Fruit fly (Drosophila melanogaster) whole organism, wandering third instar larva: ENCODE data around the gene Srrm234.
A peak's percentile ranks its signal among the peaks of the same experiment; 100 is the strongest.

Source experiments
- Abd-B ChIP-seq: fragments of >200 bp; optimal IDR thresholded peaks from 2 replicates; lab custom pipeline; 2017; ENCODE audit warnings: missing biosample characterization, missing genetic modification characterization
- CG32264 ChIP-seq: fragments of 200-800 bp; sonication (Bioruptor generic); optimal IDR thresholded peaks from 2 replicates; lab custom pipeline; 2016; ENCODE audit warnings: missing biosample characterization, missing genetic modification characterization
- CG9705 ChIP-seq: fragments of 200-800 bp; sonication (Bioruptor generic); optimal IDR thresholded peaks from 2 replicates; lab custom pipeline; 2018; ENCODE audit warnings: missing biosample characterization, mild to moderate bottlenecking, missing genetic modification characterization
- CrebA ChIP-seq: fragments of 200-800 bp; sonication (Bioruptor generic); optimal IDR thresholded peaks from 2 replicates; lab custom pipeline; 2016; ENCODE audit warnings: missing biosample characterization, mild to moderate bottlenecking, missing genetic modification characterization, borderline replicate concordance
- Dfd ChIP-seq: fragments of >200 bp; optimal IDR thresholded peaks from 2 replicates; lab custom pipeline; 2017; ENCODE audit warnings: missing biosample characterization, missing genetic modification characterization
- Dif ChIP-seq: fragments of 200-275, 200-300 bp; sonication (Bioruptor generic); optimal IDR thresholded peaks from 2 replicates; lab custom pipeline; 2018; ENCODE audit warnings: missing biosample characterization, missing genetic modification characterization; ENCODE audit not compliant: partially characterized antibody
- GATAd ChIP-seq: sonication (Bioruptor generic); optimal IDR thresholded peaks from 2 replicates; lab custom pipeline; 2016; ENCODE audit warnings: missing biosample characterization, missing genetic modification characterization
- HLH106 ChIP-seq: fragments of 200-800 bp; optimal IDR thresholded peaks from 3 replicates; lab custom pipeline; 2019; ENCODE audit warnings: missing biosample characterization, mild to moderate bottlenecking, missing genetic modification characterization, moderate library complexity
- Hnf4 ChIP-seq: fragments of 200-800 bp; sonication (Bioruptor generic); optimal IDR thresholded peaks from 2 replicates; lab custom pipeline; 2016; ENCODE audit warnings: missing biosample characterization, mild to moderate bottlenecking, missing genetic modification characterization
- Hr78 ChIP-seq: fragments of >200 bp; optimal IDR thresholded peaks from 2 replicates; lab custom pipeline; 2017; ENCODE audit warnings: missing biosample characterization, missing genetic modification characterization
- Hr83 ChIP-seq: fragments of 200-300 bp; sonication (Bioruptor generic); optimal IDR thresholded peaks from 2 replicates; lab custom pipeline; 2016; ENCODE audit warnings: missing biosample characterization, mild to moderate bottlenecking, missing genetic modification characterization, moderate library complexity; ENCODE audit not compliant: poor library complexity, severe bottlenecking
- Jra ChIP-seq: sonication (Bioruptor generic); optimal IDR thresholded peaks from 2 replicates; lab custom pipeline; 2016; ENCODE audit warnings: missing biosample characterization, missing genetic modification characterization
- Mio ChIP-seq: sonication (Bioruptor generic); optimal IDR thresholded peaks from 2 replicates; lab custom pipeline; 2016; ENCODE audit warnings: missing biosample characterization, missing genetic modification characterization
- Myc ChIP-seq: fragments of >200 bp; optimal IDR thresholded peaks from 2 replicates; lab custom pipeline; 2017
- N ChIP-seq: fragments of >200 bp; optimal IDR thresholded peaks from 2 replicates; lab custom pipeline; 2018; ENCODE audit warnings: missing biosample characterization, missing external identifiers, missing genetic modification characterization
- OdsH ChIP-seq: fragments of 200-800 bp; sonication (Bioruptor generic); optimal IDR thresholded peaks from 2 replicates; lab custom pipeline; 2016; ENCODE audit warnings: missing biosample characterization, mild to moderate bottlenecking, missing genetic modification characterization
- Rel ChIP-seq, 2 experiments: fragments of 200-800 bp; sonication (Bioruptor generic) in 1 of 2; optimal IDR thresholded peaks; 2 replicates in 1 of 2; 3 replicates in 1 of 2; lab custom pipeline; 2016 to 2019; ENCODE audit warnings: mild to moderate bottlenecking in 2 of 2, missing biosample characterization in 2 of 2, missing genetic modification characterization in 2 of 2, moderate library complexity in 1 of 2
- Sp1 ChIP-seq: fragments of 200-800 bp; sonication (Bioruptor generic); optimal IDR thresholded peaks from 3 replicates; lab custom pipeline; 2019; ENCODE audit warnings: missing biosample characterization, mild to moderate bottlenecking, missing genetic modification characterization, moderate library complexity
- Vsx2 ChIP-seq: fragments of 200-300, 225-300 bp; sonication (Bioruptor generic); optimal IDR thresholded peaks from 2 replicates; lab custom pipeline; 2018; ENCODE audit warnings: missing biosample characterization, missing genetic modification characterization; ENCODE audit not compliant: partially characterized antibody
- br ChIP-seq: fragments of 200-800 bp; sonication (Bioruptor generic); optimal IDR thresholded peaks from 2 replicates; lab custom pipeline; 2016; ENCODE audit warnings: missing biosample characterization, missing genetic modification characterization
- brk ChIP-seq: fragments of 200-800 bp; sonication (Bioruptor generic); optimal IDR thresholded peaks from 2 replicates; lab custom pipeline; 2016; ENCODE audit warnings: missing biosample characterization, mild to moderate bottlenecking, missing genetic modification characterization
- dl ChIP-seq, 2 experiments: fragments of 175-275, 200-275 bp in 1 of 2; fragments of 200-275 bp in 1 of 2; sonication (Bioruptor generic); optimal IDR thresholded peaks; lab custom pipeline; 2018; ENCODE audit warnings: mild to moderate bottlenecking in 2 of 2, missing biosample characterization in 2 of 2, missing genetic modification characterization in 2 of 2, moderate library complexity in 2 of 2; ENCODE audit not compliant: partially characterized antibody in 2 of 2, insufficient read depth in 1 of 2
- dmrt93B ChIP-seq: fragments of 200-800 bp; sonication (Bioruptor generic); optimal IDR thresholded peaks from 2 replicates; lab custom pipeline; 2018; ENCODE audit warnings: missing biosample characterization, mild to moderate bottlenecking, missing genetic modification characterization
- dsf ChIP-seq: sonication (Bioruptor generic); optimal IDR thresholded peaks from 2 replicates; lab custom pipeline; 2016; ENCODE audit warnings: missing biosample characterization, missing genetic modification characterization, borderline replicate concordance
- ey ChIP-seq: fragments of 200-800 bp; sonication (Bioruptor generic); optimal IDR thresholded peaks from 2 replicates; lab custom pipeline; 2016; ENCODE audit warnings: missing biosample characterization, missing genetic modification characterization
- foxo ChIP-seq, 2 experiments: fragments of 200-800 bp; sonication (Bioruptor generic); optimal IDR thresholded peaks; 2 replicates in 1 of 2; 3 replicates in 1 of 2; lab custom pipeline; 2016 to 2017; ENCODE audit warnings: missing biosample characterization in 2 of 2, missing genetic modification characterization in 2 of 2
- fru ChIP-seq: fragments of 200-800 bp; sonication (Bioruptor generic); optimal IDR thresholded peaks from 3 replicates; lab custom pipeline; 2016; ENCODE audit warnings: missing biosample characterization, mild to moderate bottlenecking, missing genetic modification characterization
- h ChIP-seq: fragments of 200-800 bp; sonication (Bioruptor generic); optimal IDR thresholded peaks from 3 replicates; lab custom pipeline; 2016; ENCODE audit warnings: missing biosample characterization, mild to moderate bottlenecking, missing genetic modification characterization
- jim ChIP-seq: fragments of 175-275, 200-325 bp; sonication (Bioruptor generic); optimal IDR thresholded peaks from 2 replicates; lab custom pipeline; 2016; ENCODE audit warnings: missing biosample characterization, mild to moderate bottlenecking, missing genetic modification characterization
- lola ChIP-seq: fragments of >200 bp; optimal IDR thresholded peaks from 2 replicates; lab custom pipeline; 2017; ENCODE audit warnings: missing biosample characterization, missing genetic modification characterization
- pan ChIP-seq: fragments of >200 bp; optimal IDR thresholded peaks from 2 replicates; lab custom pipeline; 2017
- psq ChIP-seq: fragments of 200-800 bp; sonication (Bioruptor generic); optimal IDR thresholded peaks from 3 replicates; lab custom pipeline; 2017; ENCODE audit warnings: missing biosample characterization, mild to moderate bottlenecking, missing genetic modification characterization, moderate library complexity
- rgr ChIP-seq: fragments of 200-800 bp; sonication (Bioruptor generic); optimal IDR thresholded peaks from 3 replicates; lab custom pipeline; 2016; ENCODE audit warnings: missing biosample characterization, mild to moderate bottlenecking, missing genetic modification characterization
- sage ChIP-seq: fragments of 200-800 bp; sonication (Bioruptor generic); optimal IDR thresholded peaks from 2 replicates; lab custom pipeline; 2016; ENCODE audit warnings: missing biosample characterization, mild to moderate bottlenecking, missing genetic modification characterization
- sv ChIP-seq: fragments of 200-800 bp; sonication (Bioruptor generic); optimal IDR thresholded peaks from 3 replicates; lab custom pipeline; 2016; ENCODE audit warnings: missing biosample characterization, missing genetic modification characterization
- tai ChIP-seq: sonication (Bioruptor generic); optimal IDR thresholded peaks from 2 replicates; lab custom pipeline; 2016; ENCODE audit warnings: missing biosample characterization, missing genetic modification characterization
- usp ChIP-seq: fragments of >200 bp; optimal IDR thresholded peaks from 2 replicates; lab custom pipeline; 2017; ENCODE audit warnings: missing biosample characterization, missing genetic modification characterization
- woc ChIP-seq: sonication (Bioruptor generic); optimal IDR thresholded peaks from 2 replicates; lab custom pipeline; 2016; ENCODE audit warnings: missing biosample characterization, mild to moderate bottlenecking, missing genetic modification characterization

Srrm234 gene

DNA sequence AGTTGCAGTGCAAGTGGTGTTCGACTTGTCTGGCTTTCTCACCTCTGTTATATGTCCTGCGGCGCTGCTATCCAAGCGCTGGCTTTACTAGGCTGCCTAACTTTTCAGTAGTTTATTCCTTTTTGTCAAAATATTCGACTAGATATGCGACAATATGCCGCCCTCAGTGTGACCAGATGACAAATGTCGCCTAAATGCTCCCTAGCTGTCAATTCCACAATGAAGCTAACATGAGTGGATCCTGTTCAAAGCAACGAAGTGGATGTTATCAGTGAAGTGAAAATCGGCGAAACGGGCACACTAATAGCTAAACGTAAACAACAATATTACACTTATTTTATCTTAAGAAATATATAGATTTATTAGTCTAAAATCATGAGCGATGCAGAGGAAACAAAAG lies at the start of gene Srrm234, which contains the start of gene CG7974:
Gene Srrm234 (minus strand): TSS at position 189 of the 400 bp plus-strand sequence.
Gene CG7974 (plus strand): TSS at position 263 of the 400 bp plus-strand sequence.
- no peak for TF ChIP-seq jim
- no peak for TF ChIP-seq foxo (GFP tag; optimal IDR thresholded peaks at IDR 0.05; lab: Kevin White, UChicago)
- TF ChIP-seq sage (GFP tag; lab: Kevin White, UChicago) = peak; percentile 1
- no peak for TF ChIP-seq CG32264 (GFP tag; lab: Kevin White, UChicago)
- no peak for TF ChIP-seq br (GFP tag; lab: Kevin White, UChicago)
- no peak for TF ChIP-seq tai (GFP tag; lab: Kevin White, UChicago)
- no peak for TF ChIP-seq Jra (GFP tag; lab: Kevin White, UChicago)
- TF ChIP-seq HLH106 = no peak

- TF ChIP-seq Hr78 (GFP tag; lab: Kevin White, UChicago) = no peak
- no peak for TF ChIP-seq rgr (GFP tag; lab: Kevin White, UChicago)
- TF ChIP-seq sv (GFP tag; lab: Kevin White, UChicago) = no peak
- no peak for TF ChIP-seq Mio (GFP tag; lab: Kevin White, UChicago)
- TF ChIP-seq Sp1 (GFP tag; lab: Kevin White, UChicago) = no peak
- no peak for TF ChIP-seq brk (GFP tag; lab: Kevin White, UChicago)
- TF ChIP-seq h (GFP tag; lab: Kevin White, UChicago) = no peak
- no peak for TF ChIP-seq GATAd (GFP tag; lab: Kevin White, UChicago)
- no peak for TF ChIP-seq br (GFP tag; lab: Kevin White, UChicago)
- TF ChIP-seq, all 38 proteins: peak for 0
Observed at dm6 chr3L:1711218-1711617, 46.4 kb upstream of the Srrm234 start.

- no peak for TF ChIP-seq tai (GFP tag; lab: Kevin White, UChicago)
- TF ChIP-seq HLH106 = peak; percentile 29
- TF ChIP-seq GATAd (GFP tag; lab: Kevin White, UChicago) = no peak
- no peak for TF ChIP-seq Myc (lab: Kevin White, UChicago)
- TF ChIP-seq CrebA = no peak
- TF ChIP-seq Sp1 (GFP tag; lab: Kevin White, UChicago) = peak; percentile 2
- TF ChIP-seq sv (GFP tag; lab: Kevin White, UChicago) = no peak
- TF ChIP-seq OdsH (GFP tag; lab: Kevin White, UChicago) = peak; percentile 10
- TF ChIP-seq Rel (GFP tag; optimal IDR thresholded peaks at IDR 0.05; lab: Kevin White, UChicago) = no peak
- no peak for TF ChIP-seq Rel (tag; optimal IDR thresholded peaks at IDR 0.05; lab: Kevin White, UChicago)
- no peak for TF ChIP-seq psq
- TF ChIP-seq Dfd (GFP tag; lab: Kevin White, UChicago) = no peak
- TF ChIP-seq Hr83 (GFP tag; lab: Kevin White, UChicago) = no peak
- no peak for TF ChIP-seq lola
- peak; percentile 13 for TF ChIP-seq woc
- no peak for TF ChIP-seq Dif (GFP tag; lab: Kevin White, UChicago)
- no peak for TF ChIP-seq N (GFP tag; lab: Kevin White, UChicago)
- TF ChIP-seq ey (GFP tag; lab: Kevin White, UChicago) = peak; percentile 45
- TF ChIP-seq brk (GFP tag; lab: Kevin White, UChicago) = no peak
- peak in 1 of 2 experiments; percentile 25 for TF ChIP-seq foxo (GFP tag; optimal IDR thresholded peaks at IDR 0.05; lab: Kevin White, UChicago)
- TF ChIP-seq CG32264 (GFP tag; lab: Kevin White, UChicago) = no peak
- no peak for TF ChIP-seq usp (GFP tag; lab: Kevin White, UChicago)
- no peak for TF ChIP-seq Hr78 (GFP tag; lab: Kevin White, UChicago)
- no peak for TF ChIP-seq CG9705 (GFP tag; lab: Kevin White, UChicago)
- no peak for TF ChIP-seq sage (GFP tag; lab: Kevin White, UChicago)
- TF ChIP-seq rgr (GFP tag; lab: Kevin White, UChicago) = peak; percentile 24
- TF ChIP-seq Jra (GFP tag; lab: Kevin White, UChicago) = no peak
- no peak for TF ChIP-seq jim
- no peak for TF ChIP-seq Abd-B
- TF ChIP-seq fru (GFP tag; lab: Kevin White, UChicago) = peak; percentile 50
- TF ChIP-seq Mio (GFP tag; lab: Kevin White, UChicago) = no peak
- TF ChIP-seq h (GFP tag; lab: Kevin White, UChicago) = peak; percentile 52
- peak; percentile 22 for TF ChIP-seq br (GFP tag; lab: Kevin White, UChicago)
- TF ChIP-seq Vsx2 (GFP tag; lab: Kevin White, UChicago) = no peak
- no peak for TF ChIP-seq dmrt93B
- no peak for TF ChIP-seq pan (lab: Kevin White, UChicago)
- no peak for TF ChIP-seq dl (GFP tag; optimal IDR thresholded peaks at IDR 0.05; lab: Kevin White, UChicago; ENCODE audit: insufficient read depth in 1 of 2, partially characterized antibody in 2 of 2)
- no peak for TF ChIP-seq Hnf4 (GFP tag; lab: Kevin White, UChicago)
- no peak for TF ChIP-seq dsf (GFP tag; lab: Kevin White, UChicago)
Observed at dm6 chr3L:1710562-1710961, 45.7 kb upstream of the Srrm234 start.
